Worm (Caenorhabditis elegans): Measurements from ENCODE around the gene M106.3.

DNA sequence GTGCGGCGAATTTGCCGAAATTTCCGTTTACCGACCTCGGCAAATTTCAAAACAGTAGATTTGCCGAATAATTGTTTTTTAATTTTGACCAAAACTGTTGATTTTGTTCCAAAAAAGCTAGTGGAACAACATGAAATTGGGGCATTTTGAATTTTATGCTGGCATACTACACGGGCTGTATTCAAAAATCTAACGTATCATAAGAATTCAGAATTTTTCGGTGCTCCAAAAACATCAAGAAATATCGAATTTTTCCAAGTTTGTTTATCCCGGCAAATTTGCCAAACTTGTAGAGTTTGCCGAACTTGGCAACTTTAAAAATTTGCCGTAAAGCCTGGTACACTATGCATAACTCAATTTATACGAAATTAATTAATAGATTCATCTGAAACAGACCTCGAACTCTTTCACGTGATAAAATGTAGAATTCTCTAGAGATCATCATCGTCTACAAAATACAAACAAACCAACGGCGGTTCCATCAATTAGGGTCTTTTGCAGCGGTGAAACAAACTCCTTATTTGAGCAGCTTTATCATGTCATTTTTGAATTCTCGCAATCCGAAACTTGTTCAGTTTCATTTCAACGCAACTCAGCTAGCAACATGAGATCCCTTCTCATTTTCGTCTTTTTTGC, 51.9 kb downstream of the M106.3 start, which contains the start of gene R06F6.14:
- TF ChIP-seq flt-1 (GFP tag; IDR thresholded peaks at IDR 0.05), result no peak
- TF ChIP-seq tab-1 (GFP tag; IDR thresholded peaks at IDR 0.05), result no peak
- TF ChIP-seq T22C8.4 (GFP tag; IDR thresholded peaks at IDR 0.05), result no peak
- TF ChIP-seq ztf-29 (GFP tag; IDR thresholded peaks at IDR 0.05), result no peak
- TF ChIP-seq cog-1 (tag; optimal IDR thresholded peaks at IDR 0.05), result no peak
- no peak for TF ChIP-seq ref-1 (GFP tag; conservative IDR thresholded peaks at IDR 0.05)
- no peak for TF ChIP-seq klf-2 (GFP tag; conservative IDR thresholded peaks at IDR 0.05)
- no peak for TF ChIP-seq ztf-23 (GFP tag; IDR thresholded peaks at IDR 0.05)
- TF ChIP-seq med-1 (GFP tag; optimal IDR thresholded peaks at IDR 0.05; ENCODE audit: insufficient read depth), result no peak

All from whole organism, midembryonic.